Worm (Caenorhabditis elegans) whole organism, mixed stage, embryonic: ENCODE measurements around the gene rps-13.
A peak's percentile ranks its signal among the peaks of the same experiment; 100 is the strongest.

ENCODE experiments used
- M03D4.4 ChIP-seq: sonication (generic microtip); optimal IDR thresholded peaks from 2 replicates; lab custom pipeline; 2017; ENCODE audit warnings: mild to moderate bottlenecking, missing genetic modification characterization, missing compliant biosample characterization
- bed-3 ChIP-seq: fragments of 200-800 bp; sonication (Bioruptor generic); optimal IDR thresholded peaks from 3 replicates; lab custom pipeline; 2018; ENCODE audit warnings: mild to moderate bottlenecking, missing genetic modification characterization, moderate library complexity, missing compliant biosample characterization
- blmp-1 ChIP-seq: fragments of 150-350 bp; optimal IDR thresholded peaks from 2 replicates; lab custom pipeline; 2014; ENCODE audit warnings: missing biosample characterization, missing genetic modification characterization
- ceh-39 ChIP-seq: fragments of 150-350 bp; optimal IDR thresholded peaks from 2 replicates; lab custom pipeline; 2014; ENCODE audit warnings: missing biosample characterization, missing genetic modification characterization
- ceh-43 ChIP-seq: fragments of 200-800 bp; sonication (Bioruptor generic); optimal IDR thresholded peaks from 2 replicates; lab custom pipeline; 2018; ENCODE audit warnings: mild to moderate bottlenecking, missing genetic modification characterization, moderate library complexity, missing compliant biosample characterization
- ces-1 ChIP-seq: fragments of 150-350 bp; optimal IDR thresholded peaks from 2 replicates; lab custom pipeline; 2014; ENCODE audit warnings: missing biosample characterization, missing genetic modification reagents, missing genetic modification characterization
- cnd-1 ChIP-seq: fragments of 200-800 bp; sonication (Bioruptor generic); optimal IDR thresholded peaks from 2 replicates; lab custom pipeline; 2018; ENCODE audit warnings: mild to moderate bottlenecking, missing genetic modification characterization, missing compliant biosample characterization
- drap-1 ChIP-seq: fragments of 200-800 bp; sonication (Bioruptor generic); optimal IDR thresholded peaks from 3 replicates; lab custom pipeline; 2018; ENCODE audit warnings: mild to moderate bottlenecking, missing genetic modification characterization, missing compliant biosample characterization
- elt-1 ChIP-seq: sonication (generic microtip); optimal IDR thresholded peaks from 2 replicates; lab custom pipeline; 2017; ENCODE audit warnings: missing genetic modification characterization, mild to moderate bottlenecking, missing compliant biosample characterization, antibody characterized with exemption, moderate library complexity, borderline replicate concordance; ENCODE audit not compliant: insufficient read depth
- elt-3 ChIP-seq: fragments of 150-350 bp; optimal IDR thresholded peaks from 2 replicates; lab custom pipeline; 2014; ENCODE audit warnings: missing biosample characterization, missing genetic modification characterization
- flh-1 ChIP-seq: fragments of 200-800 bp; sonication (Bioruptor generic); optimal IDR thresholded peaks from 2 replicates; lab custom pipeline; 2018; ENCODE audit warnings: mild to moderate bottlenecking, missing genetic modification characterization, moderate library complexity, missing compliant biosample characterization
- ham-2 ChIP-seq: fragments of 200-800 bp; sonication (Bioruptor generic); optimal IDR thresholded peaks from 2 replicates; lab custom pipeline; 2018; ENCODE audit warnings: mild to moderate bottlenecking, missing genetic modification characterization, missing compliant biosample characterization
- hlh-1 ChIP-seq: fragments of 150-350 bp; optimal IDR thresholded peaks from 2 replicates; lab custom pipeline; 2014; ENCODE audit warnings: missing biosample characterization, missing genetic modification reagents, missing genetic modification characterization
- lin-13 ChIP-seq: fragments of 150-350 bp; optimal IDR thresholded peaks from 2 replicates; lab custom pipeline; 2014; ENCODE audit warnings: missing biosample characterization, missing genetic modification characterization
- lin-32 ChIP-seq: fragments of 200-800 bp; sonication (Bioruptor generic); optimal IDR thresholded peaks from 2 replicates; lab custom pipeline; 2018; ENCODE audit warnings: mild to moderate bottlenecking, missing genetic modification characterization, missing compliant biosample characterization
- mep-1 ChIP-seq: fragments of 150-350 bp; optimal IDR thresholded peaks from 2 replicates; lab custom pipeline; 2017; ENCODE audit warnings: missing biosample characterization, missing genetic modification reagents, missing genetic modification characterization, inconsistent platforms
- mls-2 ChIP-seq: sonication (generic microtip); optimal IDR thresholded peaks from 2 replicates; lab custom pipeline; 2016; ENCODE audit warnings: mild to moderate bottlenecking, missing genetic modification characterization, moderate library complexity, missing compliant biosample characterization
- nhr-12 ChIP-seq: fragments of 150-350 bp; optimal IDR thresholded peaks from 2 replicates; lab custom pipeline; 2014; ENCODE audit warnings: missing biosample characterization, missing genetic modification characterization
- nhr-2 ChIP-seq: fragments of 150-350 bp; optimal IDR thresholded peaks from 2 replicates; lab custom pipeline; 2014; ENCODE audit warnings: missing biosample characterization, missing genetic modification characterization
- nhr-237 ChIP-seq: fragments of 150-350 bp; optimal IDR thresholded peaks from 2 replicates; lab custom pipeline; 2014; ENCODE audit warnings: missing biosample characterization, missing genetic modification characterization
- nhr-28 ChIP-seq: fragments of 150-350 bp; optimal IDR thresholded peaks from 2 replicates; lab custom pipeline; 2014; ENCODE audit warnings: missing biosample characterization, missing genetic modification characterization
- nhr-76 ChIP-seq: sonication (generic microtip); optimal IDR thresholded peaks from 2 replicates; lab custom pipeline; 2017; ENCODE audit warnings: missing biosample characterization, missing genetic modification characterization
- pha-4 ChIP-seq: fragments of 150-350 bp; optimal IDR thresholded peaks from 2 replicates; lab custom pipeline; 2018; ENCODE audit warnings: missing biosample characterization, missing genetic modification reagents, missing genetic modification characterization
- sem-2 ChIP-seq: fragments of 200-800 bp; sonication (Bioruptor generic); optimal IDR thresholded peaks from 2 replicates; lab custom pipeline; 2018; ENCODE audit warnings: mild to moderate bottlenecking, missing genetic modification characterization, missing compliant biosample characterization
- sptf-1 ChIP-seq: sonication (generic microtip); optimal IDR thresholded peaks from 2 replicates; lab custom pipeline; 2017; ENCODE audit warnings: mild to moderate bottlenecking, missing genetic modification characterization, moderate library complexity, missing compliant biosample characterization
- tbx-8 ChIP-seq: fragments of 200-800 bp; sonication (Bioruptor generic); optimal IDR thresholded peaks from 2 replicates; lab custom pipeline; 2018; ENCODE audit warnings: mild to moderate bottlenecking, missing genetic modification characterization, moderate library complexity, missing compliant biosample characterization
- unc-120 ChIP-seq: sonication (generic microtip); optimal IDR thresholded peaks from 2 replicates; lab custom pipeline; 2017; ENCODE audit warnings: missing genetic modification characterization, missing compliant biosample characterization; ENCODE audit not compliant: poor library complexity, severe bottlenecking
- unc-39 ChIP-seq: fragments of 150-350 bp; optimal IDR thresholded peaks from 2 replicates; lab custom pipeline; 2014; ENCODE audit warnings: missing biosample characterization, missing genetic modification characterization
- unc-62 ChIP-seq: fragments of 150-350 bp; optimal IDR thresholded peaks from 2 replicates; lab custom pipeline; 2014; ENCODE audit warnings: missing biosample characterization, missing genetic modification reagents, missing genetic modification characterization
- zip-8 ChIP-seq: fragments of 150-350 bp; optimal IDR thresholded peaks from 2 replicates; lab custom pipeline; 2014; ENCODE audit warnings: missing biosample characterization, missing genetic modification characterization
- ztf-11 ChIP-seq: fragments of 150-350 bp; optimal IDR thresholded peaks from 2 replicates; lab custom pipeline; 2014; ENCODE audit warnings: missing biosample characterization, missing genetic modification characterization

The rps-13 gene

DNA sequence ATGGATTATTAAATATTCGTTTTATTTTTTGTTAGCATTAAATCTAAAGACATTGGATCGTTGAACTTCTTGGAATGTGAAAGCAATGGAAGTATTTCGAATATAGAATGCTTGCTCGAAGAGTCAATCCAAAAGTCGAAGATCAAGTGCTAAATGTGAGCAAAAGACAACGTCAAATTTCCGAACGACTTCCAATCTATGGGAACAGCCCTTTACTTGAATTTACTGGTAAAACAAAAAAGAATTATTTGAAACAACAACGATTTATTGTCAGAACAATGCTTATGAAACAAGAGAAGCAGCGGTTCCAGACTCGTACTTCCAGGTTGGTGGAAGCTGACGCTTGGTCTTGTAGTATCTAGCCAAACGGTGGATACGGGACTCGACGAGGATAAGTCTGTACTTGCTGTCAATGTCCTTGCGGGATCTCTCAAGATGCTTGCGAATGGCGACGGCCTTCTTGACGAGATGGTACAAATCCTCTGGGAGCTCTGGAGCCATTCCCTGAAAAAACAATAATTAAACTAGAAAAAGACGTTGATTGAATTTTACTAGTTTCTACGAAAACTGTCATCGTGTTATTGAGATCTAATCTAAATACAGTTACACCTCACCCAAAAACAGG is 835 bp downstream of the rps-13 start:
- TF ChIP-seq sptf-1 (tag; lab: Kevin White, UChicago), result no peak
- TF ChIP-seq bed-3, result no peak
- no peak for TF ChIP-seq nhr-237
- no peak for TF ChIP-seq sem-2 (GFP tag; lab: Kevin White, UChicago)
- TF ChIP-seq ceh-43 (GFP tag; lab: Kevin White, UChicago), result no peak
- no peak for TF ChIP-seq mls-2 (tag; lab: Kevin White, UChicago)
- TF ChIP-seq nhr-12 (tag; lab: Kevin White, UChicago), result no peak
- no peak for TF ChIP-seq nhr-76 (tag; lab: Kevin White, UChicago)
- no peak for TF ChIP-seq pha-4 (tag; lab: Kevin White, UChicago)
- TF ChIP-seq blmp-1 (tag; lab: Kevin White, UChicago), result no peak

DNA sequence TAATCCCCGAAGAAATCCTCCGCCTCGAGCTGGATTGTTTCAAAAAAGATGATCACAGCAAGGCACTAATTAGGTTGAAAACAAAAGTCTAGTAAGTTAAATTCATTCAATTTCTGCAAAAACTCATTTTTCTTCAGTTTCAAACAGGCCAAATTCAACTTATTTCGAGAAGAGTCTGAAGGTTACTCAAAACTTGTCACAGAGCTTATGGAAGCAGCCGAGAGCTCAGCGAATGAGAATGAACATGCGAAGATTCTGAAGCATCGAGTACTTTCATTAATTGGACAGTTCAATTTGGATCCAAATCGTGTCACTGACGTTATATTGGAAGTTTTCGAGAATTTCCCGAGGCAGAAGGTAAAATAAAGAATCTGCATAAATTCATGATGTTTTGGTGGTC is 6.3 kb downstream of the rps-13 start:
- no peak for TF ChIP-seq lin-32
- no peak for TF ChIP-seq ham-2
- TF ChIP-seq pha-4 (tag; lab: Kevin White, UChicago), result no peak
- TF ChIP-seq hlh-1 (tag; lab: Kevin White, UChicago), result no peak
- no peak for TF ChIP-seq sptf-1 (tag; lab: Kevin White, UChicago)
- TF ChIP-seq zip-8 (tag; lab: Kevin White, UChicago), result no peak
- no peak for TF ChIP-seq nhr-28
- TF ChIP-seq nhr-2 (tag; lab: Kevin White, UChicago), result no peak
- no peak for TF ChIP-seq mep-1 (tag; lab: Kevin White, UChicago)
- no peak for TF ChIP-seq nhr-12 (tag; lab: Kevin White, UChicago)
- TF ChIP-seq ceh-39 (tag; lab: Kevin White, UChicago), result no peak
- TF ChIP-seq flh-1, result no peak
- TF ChIP-seq mls-2 (tag; lab: Kevin White, UChicago), result no peak
- TF ChIP-seq nhr-76 (tag; lab: Kevin White, UChicago), result no peak
- TF ChIP-seq tbx-8 (GFP tag; lab: Kevin White, UChicago), result no peak
- no peak for TF ChIP-seq unc-120
- TF ChIP-seq ztf-11 (tag; lab: Kevin White, UChicago), result no peak

DNA sequence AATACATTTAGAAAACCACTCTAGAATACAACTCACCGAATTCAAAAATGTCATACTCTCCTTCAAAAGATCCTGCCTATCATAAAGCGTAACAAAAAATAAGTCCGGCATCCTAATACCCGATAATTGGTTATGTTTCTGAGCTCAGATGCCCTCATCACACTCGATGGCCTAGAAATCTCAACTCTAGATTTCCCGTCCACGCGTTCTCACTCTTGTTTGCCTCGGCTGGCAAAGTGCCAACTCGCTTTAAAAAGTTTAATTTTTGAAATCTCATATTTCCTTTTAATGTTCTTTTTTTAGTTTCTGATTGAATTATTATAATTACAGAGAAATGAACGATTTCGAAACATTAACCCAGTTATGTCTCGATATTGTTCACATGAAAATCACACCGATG is 7.1 kb downstream of the rps-13 start, which contains the start of the genes C56G2.15 and thoc-2:
Gene C56G2.15, minus strand, starts transcription at position 188 of the 400 bp plus-strand sequence.
Gene thoc-2, plus strand, starts transcription at position 331 of the 400 bp plus-strand sequence.
- TF ChIP-seq cnd-1 (tag; lab: Kevin White, UChicago) (no peak), flh-1 (no peak), elt-3 (tag; lab: Kevin White, UChicago) (no peak), bed-3 (no peak), M03D4.4 (tag; lab: Kevin White, UChicago) (no peak), zip-8 (tag; lab: Kevin White, UChicago) (no peak)

DNA sequence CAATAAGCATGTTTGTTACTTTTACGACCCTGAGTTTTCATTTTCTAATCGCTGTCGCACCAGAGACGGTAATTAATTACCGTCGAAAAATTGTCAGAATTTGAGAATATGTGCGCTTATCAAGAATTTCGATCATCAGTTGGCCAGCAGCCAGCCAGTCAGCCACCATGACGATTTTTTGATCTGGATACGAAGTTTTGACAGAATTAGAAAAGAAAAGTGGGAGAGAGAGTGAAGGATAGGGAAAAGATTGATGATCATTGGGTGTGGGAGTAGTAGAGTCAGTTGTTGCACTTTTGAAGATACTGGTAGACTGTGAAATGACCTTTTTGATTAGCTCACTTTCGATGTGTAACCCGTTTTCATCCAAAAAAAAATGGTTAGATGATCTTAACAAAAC is 10.4 kb downstream of the rps-13 start:
- TF ChIP-seq elt-3 (tag; lab: Kevin White, UChicago) (no peak), unc-62 (GFP tag; lab: Kevin White, UChicago) (peak; percentile 24), hlh-1 (tag; lab: Kevin White, UChicago) (peak; percentile 41)

DNA sequence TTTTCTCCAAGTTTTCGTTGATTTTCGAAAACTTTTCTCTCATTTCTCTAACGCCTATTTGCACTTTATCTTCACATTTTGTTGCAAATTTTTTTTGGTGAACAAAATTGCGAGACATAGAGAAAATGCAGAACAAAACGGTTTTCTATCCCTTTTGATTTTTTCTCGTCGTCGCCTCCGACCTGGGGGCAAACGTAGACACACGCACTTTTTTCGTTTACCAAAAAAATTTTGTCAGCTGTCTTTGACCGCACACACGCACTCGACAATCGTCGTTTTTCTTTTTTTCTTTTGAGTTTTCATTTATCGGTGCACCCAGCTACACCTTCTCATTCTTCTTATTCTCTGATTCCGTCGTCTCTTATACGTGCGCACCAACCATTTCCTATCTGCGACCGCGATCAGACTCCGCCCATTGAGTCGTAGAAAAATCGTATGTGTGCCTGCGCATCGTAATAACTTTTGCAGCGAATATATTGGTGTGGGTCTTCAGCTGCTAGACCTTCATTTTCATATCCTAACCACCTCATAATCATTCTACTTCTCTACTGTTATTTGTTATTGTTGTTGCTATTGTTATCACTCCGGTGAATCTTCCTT is 12.4 kb downstream of the rps-13 start:
- TF ChIP-seq elt-1 (tag; lab: Kevin White, UChicago) (peak; percentile 30), zip-8 (tag; lab: Kevin White, UChicago) (no peak)

DNA sequence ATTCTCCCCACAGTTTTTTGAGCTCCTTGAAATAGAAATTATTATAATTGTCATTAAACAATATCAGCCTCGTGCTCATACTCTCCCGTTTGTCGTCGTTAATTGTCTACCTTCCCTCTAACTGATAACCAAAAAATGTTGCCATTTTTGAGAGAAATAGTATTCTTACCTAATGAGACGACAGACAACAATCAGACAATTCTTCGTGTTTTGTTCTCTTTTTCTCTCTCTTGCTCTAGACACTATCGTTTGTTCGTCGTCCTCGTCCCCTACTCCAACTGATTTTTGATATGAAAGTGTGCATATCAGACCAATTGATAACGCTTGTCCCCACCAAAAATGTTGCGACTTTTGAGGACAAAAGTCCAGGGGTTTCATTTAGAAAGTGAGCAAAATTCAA is 13.2 kb downstream of the rps-13 start:
- TF ChIP-seq drap-1 (GFP tag; lab: Kevin White, UChicago) (no peak), elt-3 (tag; lab: Kevin White, UChicago) (no peak), mep-1 (tag; lab: Kevin White, UChicago) (no peak), flh-1 (no peak), pha-4 (tag; lab: Kevin White, UChicago) (no peak), ces-1 (no peak), nhr-76 (tag; lab: Kevin White, UChicago) (no peak), mls-2 (tag; lab: Kevin White, UChicago) (no peak), bed-3 (no peak), nhr-12 (tag; lab: Kevin White, UChicago) (no peak), tbx-8 (GFP tag; lab: Kevin White, UChicago) (no peak), unc-39 (no peak), sptf-1 (tag; lab: Kevin White, UChicago) (no peak), hlh-1 (tag; lab: Kevin White, UChicago) (no peak), ceh-43 (GFP tag; lab: Kevin White, UChicago) (no peak), lin-13 (tag; lab: Kevin White, UChicago) (no peak), lin-32 (no peak), nhr-28 (no peak), unc-62 (GFP tag; lab: Kevin White, UChicago) (no peak)
